Worm (Caenorhabditis elegans): ENCODE results near the gene try-1.

Gene try-1

DNA sequence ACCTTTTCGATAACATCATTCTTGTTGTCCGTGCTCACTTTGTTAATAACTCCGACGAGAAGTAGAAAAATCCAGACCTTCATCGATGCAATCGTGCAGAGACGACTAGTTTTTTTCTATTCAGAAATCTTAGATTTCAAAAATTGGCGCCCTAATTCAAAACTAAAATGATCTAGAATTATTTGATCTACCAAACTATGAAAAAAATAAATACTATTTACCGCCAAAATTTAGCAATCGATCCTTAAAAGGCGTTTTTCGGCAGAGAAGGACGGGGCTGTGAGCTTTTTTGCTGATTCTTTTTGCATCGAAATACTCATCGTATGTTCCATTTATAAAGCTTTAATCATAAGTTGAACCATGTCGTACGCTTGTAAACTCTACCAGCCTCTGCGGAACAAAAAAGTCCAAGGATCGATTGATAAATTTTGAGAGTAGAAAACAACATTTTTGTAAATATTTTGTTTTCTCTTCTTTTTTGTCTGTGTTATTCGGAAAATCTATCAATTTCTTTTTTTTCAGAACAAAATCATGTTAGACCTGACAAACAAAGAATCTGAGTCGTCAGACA lies at the start of gene try-1, which contains the start of gene zyg-12:
TSS of gene try-1 (minus strand) at position 148 of the 571 bp plus-strand sequence.
TSS of gene zyg-12 (plus strand) at position 521 of the 571 bp plus-strand sequence.
- no peak for TF ChIP-seq mdl-1 (tag; optimal IDR thresholded peaks at IDR 0.05)
- no peak for TF ChIP-seq unc-30 (tag; optimal IDR thresholded peaks at IDR 0.05)
- no peak for TF ChIP-seq aha-1 (tag; optimal IDR thresholded peaks at IDR 0.05)
- no peak for TF ChIP-seq vab-15 (tag; optimal IDR thresholded peaks at IDR 0.05)
- TF ChIP-seq snu-23 (GFP tag; optimal IDR thresholded peaks at IDR 0.05), result no peak
- no peak for TF ChIP-seq xbp-1 (tag; optimal IDR thresholded peaks at IDR 0.05)
- TF ChIP-seq ceh-63 (GFP tag; optimal IDR thresholded peaks at IDR 0.05), result no peak
- TF ChIP-seq ztf-11 (tag; optimal IDR thresholded peaks at IDR 0.05), result no peak
- TF ChIP-seq ceh-90 (tag; optimal IDR thresholded peaks at IDR 0.05), result no peak
- TF ChIP-seq C34B4.2 (tag; optimal IDR thresholded peaks at IDR 0.05), result no peak
- no peak for TF ChIP-seq fkh-4 (tag; optimal IDR thresholded peaks at IDR 0.05; ENCODE audit: borderline replicate concordance)
- no peak for TF ChIP-seq zip-4 (GFP tag; optimal IDR thresholded peaks at IDR 0.05)
- no peak for TF ChIP-seq nhr-237 (tag; optimal IDR thresholded peaks at IDR 0.05)

DNA sequence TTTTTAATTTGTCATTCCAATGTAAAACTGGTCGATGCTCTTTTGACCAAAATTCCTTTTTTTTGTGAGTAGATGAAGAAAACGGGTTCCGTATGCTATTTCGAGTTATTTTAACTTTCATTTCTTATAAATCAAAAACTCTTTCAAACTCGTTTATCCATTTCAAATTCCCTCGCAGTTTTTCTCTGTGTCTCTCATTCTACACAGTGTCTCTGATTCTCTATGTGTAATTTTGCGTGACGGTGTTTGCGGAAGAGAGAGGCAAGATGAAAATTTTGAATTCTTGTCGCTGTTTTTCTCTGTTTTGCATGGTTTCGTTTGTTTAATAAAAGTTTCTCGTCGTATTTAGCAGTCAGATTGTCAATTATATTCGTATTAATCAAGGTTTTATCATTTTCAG lies 49.8 kb upstream of the try-1 start, which contains the start of gene citk-2:
TSS of gene citk-2 (plus strand) at position 399 of the 400 bp plus-strand sequence.
- peak; percentile 100 for TF ChIP-seq F16B12.6 (tag; optimal IDR thresholded peaks at IDR 0.05)
- peak; percentile 99 for TF ChIP-seq elt-2 (tag; optimal IDR thresholded peaks at IDR 0.05)
- TF ChIP-seq ceh-88 (GFP tag; IDR thresholded peaks at IDR 0.05), result peak; percentile 63
- TF ChIP-seq irx-1 (tag; optimal IDR thresholded peaks at IDR 0.05), result peak; percentile 84
- TF ChIP-seq snpc-4 (tag; optimal IDR thresholded peaks at IDR 0.05), result peak; percentile 90
- TF ChIP-seq hlh-4 (tag; optimal IDR thresholded peaks at IDR 0.05), result no peak
- peak; percentile 92 for TF ChIP-seq aly-2 (tag; optimal IDR thresholded peaks at IDR 0.05)
- TF ChIP-seq vab-15 (tag; optimal IDR thresholded peaks at IDR 0.05), result no peak
- TF ChIP-seq efl-3 (GFP tag; optimal IDR thresholded peaks at IDR 0.05), result peak; percentile 38
- peak; percentile 85 for TF ChIP-seq egl-13 (tag; optimal IDR thresholded peaks at IDR 0.05)
- TF ChIP-seq nhr-11 (tag; optimal IDR thresholded peaks at IDR 0.05), result peak; percentile 86
- TF ChIP-seq tlp-1 (tag; optimal IDR thresholded peaks at IDR 0.05), result no peak
- no peak for TF ChIP-seq mef-2 (tag; optimal IDR thresholded peaks at IDR 0.05)
- TF ChIP-seq grh-1 (GFP tag; IDR thresholded peaks at IDR 0.05), result peak; percentile 95
- peak; percentile 73 for TF ChIP-seq zip-4 (GFP tag; optimal IDR thresholded peaks at IDR 0.05)
- TF ChIP-seq mab-9 (GFP tag; IDR thresholded peaks at IDR 0.05), result peak; percentile 80
- peak; percentile 92 for TF ChIP-seq unc-86 (tag; optimal IDR thresholded peaks at IDR 0.05)
- TF ChIP-seq C16A3.4 (tag; optimal IDR thresholded peaks at IDR 0.05), result peak; percentile 92
- no peak for TF ChIP-seq nhr-76 (tag; optimal IDR thresholded peaks at IDR 0.05)
- no peak for TF ChIP-seq unc-30 (tag; optimal IDR thresholded peaks at IDR 0.05)
- peak; percentile 37 for TF ChIP-seq zag-1 (tag; optimal IDR thresholded peaks at IDR 0.05)
- TF ChIP-seq nhr-84 (tag; optimal IDR thresholded peaks at IDR 0.05), result peak; percentile 58
- TF ChIP-seq dsc-1 (tag; optimal IDR thresholded peaks at IDR 0.05), result peak; percentile 94
- peak in 1 of 2 experiments; percentile 78 for TF ChIP-seq ztf-11 (tag; optimal IDR thresholded peaks at IDR 0.05)
- peak; percentile 88 for TF ChIP-seq lin-14 (GFP tag; optimal IDR thresholded peaks at IDR 0.05)
- no peak for TF ChIP-seq sptf-1 (tag; optimal IDR thresholded peaks at IDR 0.05)
- TF ChIP-seq swsn-7 (tag; optimal IDR thresholded peaks at IDR 0.05), result peak; percentile 95
- peak; percentile 90 for TF ChIP-seq ztf-4 (tag; optimal IDR thresholded peaks at IDR 0.05)
- peak; percentile 95 for TF ChIP-seq nhr-85 (tag)
- no peak for TF ChIP-seq pag-3 (tag; optimal IDR thresholded peaks at IDR 0.05; ENCODE audit: borderline replicate concordance, insufficient read depth)
- TF ChIP-seq ceh-8 (GFP tag; optimal IDR thresholded peaks at IDR 0.05), result peak; percentile 88
- TF ChIP-seq snu-23 (GFP tag; optimal IDR thresholded peaks at IDR 0.05), result peak; percentile 96
- peak; percentile 41; the same call in 1 of the 2 replicates for TF ChIP-seq unc-98 (GFP tag; IDR thresholded peaks at IDR 0.05)
- peak; percentile 60 for TF ChIP-seq ceh-90 (tag; optimal IDR thresholded peaks at IDR 0.05)
- TF ChIP-seq fos-1 (tag; optimal IDR thresholded peaks at IDR 0.05), result peak; percentile 93
- peak; percentile 90 for TF ChIP-seq isw-1 (GFP tag; IDR thresholded peaks at IDR 0.05)
- peak; percentile 93 for TF ChIP-seq nhr-19 (GFP tag; conservative IDR thresholded peaks at IDR 0.05)
- peak; percentile 94 for TF ChIP-seq skn-1 (tag; optimal IDR thresholded peaks at IDR 0.05)
- no peak for TF ChIP-seq blmp-1 (tag; optimal IDR thresholded peaks at IDR 0.05)
- TF ChIP-seq mep-1 (tag; optimal IDR thresholded peaks at IDR 0.05), result peak; percentile 98
- TF ChIP-seq efl-1 (optimal IDR thresholded peaks at IDR 0.05), result peak; percentile 100
- TF ChIP-seq efl-1 (GFP tag; optimal IDR thresholded peaks at IDR 0.05 in 1 of 2), result peak; percentile 100
- peak; percentile 95 for TF ChIP-seq lsy-2 (tag; optimal IDR thresholded peaks at IDR 0.05)
- peak; percentile 50 for TF ChIP-seq nhr-237 (tag; optimal IDR thresholded peaks at IDR 0.05)
- TF ChIP-seq sox-4 (tag; optimal IDR thresholded peaks at IDR 0.05), result no peak

All from whole organism, L1 larva.